Fruit fly (Drosophila melanogaster) whole organism, embryonic: ENCODE measurements around the gene CG44405.

ENCODE experiments used
- Asciz ChIP-seq: fragments of 200-800 bp; sonication (Bioruptor generic); optimal IDR thresholded peaks from 2 replicates; lab custom pipeline; 2017; ENCODE audit warnings: missing biosample characterization, mild to moderate bottlenecking, missing genetic modification characterization, missing genetic modification reagents
- CG10431 ChIP-seq: fragments of 200-800 bp; sonication (Bioruptor generic); optimal IDR thresholded peaks from 3 replicates; lab custom pipeline; 2018; ENCODE audit warnings: missing biosample characterization, mild to moderate bottlenecking, missing genetic modification characterization
- CG10959 ChIP-seq: fragments of 200-800 bp; sonication (Bioruptor generic); IDR thresholded peaks from 2 replicates; pipeline ENCODE4 v1.3.6; 2022; ENCODE audit warnings: missing biosample characterization, missing genetic modification characterization
- CG11696 ChIP-seq: fragments of 200-800 bp; sonication (Bioruptor generic); IDR thresholded peaks from 2 replicates; pipeline ENCODE4 v1.3.6; 2022; ENCODE audit warnings: missing biosample characterization, missing genetic modification characterization
- CG14860 ChIP-seq: fragments of 200-800 bp; sonication (Bioruptor generic); IDR thresholded peaks from 3 replicates; pipeline ENCODE4 v1.3.6; 2022; ENCODE audit warnings: missing biosample characterization, missing genetic modification characterization; ENCODE audit not compliant: partially characterized antibody
- CG15011 ChIP-seq: fragments of 200-800 bp; sonication (Bioruptor generic); optimal IDR thresholded peaks from 3 replicates; lab custom pipeline; 2018; ENCODE audit warnings: missing biosample characterization, mild to moderate bottlenecking, missing genetic modification characterization
- CG16813 ChIP-seq: fragments of 200-800 bp; sonication (Bioruptor generic); IDR thresholded peaks from 3 replicates; pipeline ENCODE4 v1.3.6; 2022; ENCODE audit warnings: missing biosample characterization, missing genetic modification characterization; ENCODE audit not compliant: partially characterized antibody
- CG17912 ChIP-seq: fragments of 200-800 bp; sonication (Bioruptor generic); optimal IDR thresholded peaks from 2 replicates; lab custom pipeline; 2018; ENCODE audit warnings: missing biosample characterization, mild to moderate bottlenecking, missing genetic modification characterization
- CG34422 ChIP-seq: fragments of 200-800 bp; sonication (Bioruptor generic); IDR thresholded peaks from 3 replicates; pipeline ENCODE4 v1.3.6; 2022; ENCODE audit warnings: missing biosample characterization, missing genetic modification characterization
- CG5180 ChIP-seq: fragments of 200-800 bp; sonication (Bioruptor generic); optimal IDR thresholded peaks from 3 replicates; lab custom pipeline; 2017; ENCODE audit warnings: missing biosample characterization, missing genetic modification characterization, mild to moderate bottlenecking, moderate library complexity, missing genetic modification reagents
- CG6254 ChIP-seq: fragments of 200-800 bp; sonication (Bioruptor generic); optimal IDR thresholded peaks from 3 replicates; lab custom pipeline; 2017; ENCODE audit warnings: mild to moderate bottlenecking, missing biosample characterization, missing genetic modification reagents, missing genetic modification characterization
- CG7963 ChIP-seq: fragments of 200-800 bp; sonication (Bioruptor generic); IDR thresholded peaks from 3 replicates; pipeline ENCODE4 v1.3.6; 2022; ENCODE audit warnings: missing biosample characterization, missing genetic modification characterization; ENCODE audit not compliant: partially characterized antibody
- CG8281 ChIP-seq: fragments of 200-800 bp; sonication (Bioruptor generic); optimal IDR thresholded peaks from 2 replicates; lab custom pipeline; 2018; ENCODE audit warnings: missing biosample characterization, mild to moderate bottlenecking, missing genetic modification characterization, moderate library complexity
- CG8765 ChIP-seq: fragments of 200-800 bp; sonication (Bioruptor generic); IDR thresholded peaks from 2 replicates; pipeline ENCODE4 v1.3.6; 2022; ENCODE audit warnings: missing biosample characterization, missing genetic modification characterization
- CoRest ChIP-seq: fragments of 200-800 bp; sonication (Bioruptor generic); optimal IDR thresholded peaks from 3 replicates; lab custom pipeline; 2018; ENCODE audit warnings: missing biosample characterization, mild to moderate bottlenecking, missing genetic modification characterization, moderate library complexity
- Deaf1 ChIP-seq: fragments of 200-800 bp; optimal IDR thresholded peaks from 3 replicates; lab custom pipeline; 2019; ENCODE audit warnings: missing biosample characterization, mild to moderate bottlenecking, missing genetic modification characterization, moderate library complexity
- Eip74EF ChIP-seq, 2 experiments: fragments of 200-800 bp in 1 of 2; fragments of >200 bp in 1 of 2; sonication (Bioruptor generic) in 1 of 2; optimal IDR thresholded peaks; 2 replicates each; lab custom pipeline; 2017 to 2019; ENCODE audit warnings: missing biosample characterization in 2 of 2, missing genetic modification characterization in 2 of 2, mild to moderate bottlenecking in 1 of 2, moderate library complexity in 1 of 2
- Fer3 ChIP-seq: fragments of 200-800 bp; sonication (Bioruptor generic); optimal IDR thresholded peaks from 2 replicates; lab custom pipeline; 2018; ENCODE audit warnings: missing biosample characterization, mild to moderate bottlenecking, missing genetic modification characterization, moderate library complexity
- HLH3B ChIP-seq: fragments of 200-800 bp; sonication (Bioruptor generic); IDR thresholded peaks from 2 replicates; pipeline ENCODE4 v1.3.6; 2022; ENCODE audit warnings: missing biosample characterization, missing genetic modification characterization
- Mad ChIP-seq: fragments of 200-800 bp; sonication (Bioruptor generic); optimal IDR thresholded peaks from 2 replicates; lab custom pipeline; 2016; ENCODE audit warnings: missing biosample characterization, missing genetic modification characterization
- Med ChIP-seq: fragments of 200-800 bp; sonication (Bioruptor generic); peaks from one replicate; lab custom pipeline; 2016; ENCODE audit warnings: missing biosample characterization, missing genetic modification characterization, mild to moderate bottlenecking, inconsistent platforms, moderate library complexity
- YL-1 ChIP-seq: fragments of 200-800 bp; sonication (Bioruptor generic); optimal IDR thresholded peaks from 3 replicates; lab custom pipeline; 2017; ENCODE audit warnings: missing biosample characterization, mild to moderate bottlenecking, missing genetic modification characterization
- ab ChIP-seq: fragments of 200-800 bp; sonication (Bioruptor generic); optimal IDR thresholded peaks from 2 replicates; lab custom pipeline; 2016; ENCODE audit warnings: missing biosample characterization, missing genetic modification characterization
- amos ChIP-seq: fragments of 200-800 bp; sonication (Bioruptor generic); IDR thresholded peaks from 2 replicates; pipeline ENCODE4 v1.3.6; 2022; ENCODE audit warnings: missing biosample characterization, missing genetic modification characterization; ENCODE audit not compliant: partially characterized antibody
- emc ChIP-seq: fragments of 200-800 bp; sonication (Bioruptor generic); optimal IDR thresholded peaks from 2 replicates; lab custom pipeline; 2016; ENCODE audit warnings: missing biosample characterization, missing genetic modification characterization
- ems ChIP-seq: fragments of 200-800 bp; sonication (Bioruptor generic); optimal IDR thresholded peaks from 3 replicates; lab custom pipeline; 2016; ENCODE audit warnings: missing biosample characterization, missing genetic modification characterization
- gro ChIP-seq: fragments of 200-800 bp; sonication (Bioruptor generic); optimal IDR thresholded peaks from 2 replicates; lab custom pipeline; 2016; ENCODE audit warnings: missing biosample characterization, missing genetic modification characterization
- hb ChIP-seq: fragments of 200-800 bp; sonication (Bioruptor generic); IDR thresholded peaks from 3 replicates; pipeline ENCODE4 v1.3.6; 2022; ENCODE audit warnings: missing biosample characterization, missing genetic modification characterization; ENCODE audit not compliant: partially characterized antibody
- jigr1 ChIP-seq: fragments of 200-800 bp; sonication (Bioruptor generic); IDR thresholded peaks from 3 replicates; pipeline ENCODE4 v1.3.6; 2022; ENCODE audit warnings: missing biosample characterization, missing genetic modification characterization
- maf-S ChIP-seq: fragments of 200-800 bp; sonication (Bioruptor generic); optimal IDR thresholded peaks from 2 replicates; lab custom pipeline; 2016; ENCODE audit warnings: missing biosample characterization, missing genetic modification characterization
- mam ChIP-seq: fragments of 200-800 bp; sonication (Bioruptor generic); optimal IDR thresholded peaks from 3 replicates; lab custom pipeline; 2016; ENCODE audit warnings: missing biosample characterization, missing genetic modification characterization
- nerfin-2 ChIP-seq: fragments of 200-800 bp; sonication (Bioruptor generic); IDR thresholded peaks from 2 replicates; pipeline ENCODE4 v1.3.6; 2022; ENCODE audit warnings: missing biosample characterization, missing genetic modification characterization; ENCODE audit not compliant: partially characterized antibody
- pan ChIP-seq, 4 experiments: fragments of >200 bp in 3 of 4; fragments of 200-800 bp in 1 of 4; sonication (Bioruptor generic) in 1 of 4; optimal IDR thresholded peaks in 3 of 4; IDR thresholded peaks in 1 of 4; 2 replicates each; pipeline versions ENCODE4 v1.3.6 to Lab custom; 2017 to 2022; ENCODE audit warnings: missing biosample characterization in 2 of 4, missing genetic modification characterization in 2 of 4, mixed read lengths in 1 of 4
- pita ChIP-seq: fragments of 200-800 bp; sonication (Bioruptor generic); optimal IDR thresholded peaks from 2 replicates; lab custom pipeline; 2017; ENCODE audit warnings: missing biosample characterization, mild to moderate bottlenecking, missing genetic modification characterization
- pzg ChIP-seq: fragments of 200-800 bp; sonication (Bioruptor generic); optimal IDR thresholded peaks from 3 replicates; lab custom pipeline; 2018; ENCODE audit warnings: missing biosample characterization, mild to moderate bottlenecking, missing genetic modification characterization, moderate library complexity
- ranshi ChIP-seq: fragments of 200-800 bp; sonication (Bioruptor generic); IDR thresholded peaks from 2 replicates; pipeline ENCODE4 v1.3.6; 2022; ENCODE audit warnings: missing biosample characterization, missing genetic modification characterization
- scrt ChIP-seq: fragments of 200-800 bp; sonication (Bioruptor generic); optimal IDR thresholded peaks from 2 replicates; lab custom pipeline; 2018; ENCODE audit warnings: missing biosample characterization, mild to moderate bottlenecking, missing genetic modification characterization, moderate library complexity
- sr ChIP-seq: fragments of 200-800 bp; sonication (Bioruptor generic); IDR thresholded peaks from 3 replicates; pipeline ENCODE4 v1.3.6; 2022; ENCODE audit warnings: missing biosample characterization, missing genetic modification characterization
- stwl ChIP-seq: fragments of 200-800 bp; sonication (Bioruptor generic); optimal IDR thresholded peaks from 3 replicates; lab custom pipeline; 2018; ENCODE audit warnings: missing biosample characterization, mild to moderate bottlenecking, missing genetic modification characterization, moderate library complexity
- tin ChIP-seq: fragments of 200-800 bp; sonication (Bioruptor generic); optimal IDR thresholded peaks from 3 replicates; lab custom pipeline; 2016; ENCODE audit warnings: missing biosample characterization, missing genetic modification characterization
- wdn ChIP-seq: fragments of 200-800 bp; sonication (Bioruptor generic); IDR thresholded peaks from 2 replicates; pipeline ENCODE4 v1.3.6; 2022; ENCODE audit warnings: missing biosample characterization, missing genetic modification characterization

Gene CG44405

DNA sequence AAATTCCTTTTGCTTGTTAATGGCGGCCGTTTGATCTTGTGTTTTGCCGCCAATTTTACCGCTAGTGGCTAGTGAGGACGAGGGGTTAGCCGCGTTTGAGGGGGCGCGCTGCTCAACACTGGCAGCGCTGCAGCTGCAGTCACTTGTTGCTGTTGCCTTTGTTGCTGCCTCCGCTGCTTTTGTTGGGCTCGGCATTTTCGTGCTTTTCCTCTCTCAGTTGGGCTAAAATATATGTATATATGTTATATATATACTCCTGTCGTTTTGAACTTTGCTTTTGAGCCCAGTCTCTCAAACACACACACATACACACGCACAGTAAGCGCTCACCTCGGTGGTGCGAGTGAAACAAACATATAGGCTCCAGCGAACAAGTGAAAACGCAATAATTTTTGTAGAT is 17.3 kb downstream of the CG44405 start (continued):
- no peak for TF ChIP-seq Mad (GFP tag; lab: Kevin White, UChicago)
- TF ChIP-seq YL-1 (GFP tag; lab: Kevin White, UChicago), result peak; percentile 33
- no peak for TF ChIP-seq stwl (tag; lab: Kevin White, UChicago)
- no peak for TF ChIP-seq CG10959 (GFP tag; lab: Robert Waterston, UW)
- no peak for TF ChIP-seq Fer3 (tag; lab: Kevin White, UChicago)
- no peak for TF ChIP-seq CG16813 (GFP tag; lab: Robert Waterston, UW)
- TF ChIP-seq ranshi (GFP tag; lab: Robert Waterston, UW), result 0 out of 2 replicates have a peak, but pooled peaks have one; percentile 10
- TF ChIP-seq mam (GFP tag; lab: Kevin White, UChicago), result no peak
- no peak for TF ChIP-seq emc (GFP tag; lab: Kevin White, UChicago)
- TF ChIP-seq CG11696 (GFP tag; lab: Robert Waterston, UW), result 0 out of 2 replicates have a peak, but pooled peaks have one; percentile 28
- no peak for TF ChIP-seq maf-S
- no peak for TF ChIP-seq pan (optimal IDR thresholded peaks at IDR 0.05; lab: Kevin White, UChicago)
- TF ChIP-seq pan (GFP tag; optimal IDR thresholded peaks at IDR 0.05 in 1 of 2, IDR thresholded peaks at IDR 0.05 in 1 of 2), result peak in 1 of 2 experiments; percentile 74
- no peak for TF ChIP-seq CG6254
- no peak for TF ChIP-seq wdn
- TF ChIP-seq CG8765 (GFP tag; lab: Robert Waterston, UW), result no peak
- TF ChIP-seq ab (GFP tag; lab: Kevin White, UChicago), result no peak
- no peak for TF ChIP-seq tin (GFP tag; lab: Kevin White, UChicago)
- peak; percentile 46 for TF ChIP-seq Med (GFP tag; lab: Kevin White, UChicago)
- no peak for TF ChIP-seq pzg (GFP tag; lab: Kevin White, UChicago)
- TF ChIP-seq scrt (GFP tag; lab: Kevin White, UChicago), result peak; percentile 82
- no peak for TF ChIP-seq jigr1
- TF ChIP-seq CG34422 (GFP tag; lab: Robert Waterston, UW), result peak; percentile 70; the same call in 2 of the 3 replicates
- no peak for TF ChIP-seq CG15011
- no peak for TF ChIP-seq CG14860 (GFP tag; lab: Robert Waterston, UW)
- TF ChIP-seq ems, result no peak
- no peak for TF ChIP-seq nerfin-2
- no peak for TF ChIP-seq CG17912 (GFP tag; lab: Kevin White, UChicago)
- TF ChIP-seq CoRest (tag; lab: Kevin White, UChicago), result no peak
- TF ChIP-seq pita, result no peak
- 0 out of 3 replicates have a peak, but pooled peaks have one; percentile 8 for TF ChIP-seq sr
- no peak for TF ChIP-seq CG8281 (tag; lab: Kevin White, UChicago)
- TF ChIP-seq HLH3B (GFP tag; lab: Robert Waterston, UW), result peak; percentile 7; the same call in 1 of the 2 replicates
- no peak for TF ChIP-seq Eip74EF (GFP tag; optimal IDR thresholded peaks at IDR 0.05; lab: Kevin White, UChicago)
- no peak for TF ChIP-seq CG7963 (GFP tag; lab: Robert Waterston, UW)
- TF ChIP-seq gro (GFP tag; lab: Kevin White, UChicago), result no peak
- no peak for TF ChIP-seq Asciz
- TF ChIP-seq CG5180 (GFP tag; lab: Kevin White, UChicago), result no peak
- peak; percentile 15 for TF ChIP-seq CG10431
- TF ChIP-seq Deaf1 (tag; lab: Kevin White, UChicago), result peak; percentile 24
- no peak for TF ChIP-seq amos (GFP tag; lab: Robert Waterston, UW)
- no peak for TF ChIP-seq hb (GFP tag; lab: Robert Waterston, UW)
